Fruit fly (Drosophila melanogaster): ENCODE data around the gene Rab6.

Gene Rab6

DNA sequence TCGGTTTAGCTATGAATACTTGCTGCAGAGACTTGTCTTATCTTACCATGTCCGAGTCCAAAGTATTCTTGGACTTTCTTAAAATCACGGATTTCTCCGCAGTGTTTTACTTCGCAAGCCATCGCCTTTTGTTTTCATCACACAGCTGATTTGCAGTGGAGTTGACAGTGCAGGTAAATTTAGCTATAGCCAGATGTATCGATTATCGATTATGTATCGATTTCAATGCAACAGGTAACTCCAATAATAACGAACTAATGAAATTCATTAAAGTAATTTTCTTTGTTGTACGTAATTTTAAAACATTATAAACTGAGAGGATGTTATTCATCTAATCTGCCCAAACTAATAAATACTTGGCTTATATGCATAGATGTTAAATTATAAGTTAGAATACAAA, 45.9 kb downstream of the Rab6 start, which contains the start of gene Rab3-GAP:
TSS of gene Rab3-GAP (minus strand) at position 150 of the 400 bp plus-strand sequence.
- peak; percentile 19 for TF ChIP-seq CG17801 (GFP tag; optimal IDR thresholded peaks at IDR 0.05; ENCODE audit: partially characterized antibody)

All from ovary, adult (tissue).